In the genomic region with DNA sequence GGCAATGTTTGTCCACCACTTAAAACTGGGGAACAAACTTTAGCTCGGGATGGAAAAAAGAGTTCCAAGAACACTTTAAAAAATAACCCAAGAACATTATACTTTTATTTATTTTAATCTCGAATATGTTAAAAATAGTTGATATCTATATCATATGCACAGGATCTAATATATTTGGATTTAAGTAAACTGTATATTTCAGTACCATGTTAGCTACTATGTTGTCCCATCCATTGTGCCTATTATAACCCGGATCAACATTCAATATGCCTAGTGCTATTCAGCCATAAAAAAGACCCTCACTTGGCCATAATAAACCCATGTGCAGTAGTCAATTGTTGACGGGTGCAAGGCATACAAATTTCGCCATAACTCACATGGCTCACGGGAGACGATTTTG, we compare ENCODE assay signal across 1 fruit fly cellular context.
TF ChIP-seq lines count a peak whose summit lies in the region.

No protein-coding gene starts in this region.

TF ChIP-seq in whole organism, prepupa, 60 proteins besides CTCF, POLR2A, EP300 and RAD21 (continued from another document):
- TF ChIP-seq lz (GFP tag; optimal IDR thresholded peaks at IDR 0.05; lab: Kevin White, UChicago) (peak; percentile 42), Smox (GFP tag; optimal IDR thresholded peaks at IDR 0.05; lab: Kevin White, UChicago) (peak; percentile 57), CG8632 (GFP tag; optimal IDR thresholded peaks at IDR 0.05; lab: Kevin White, UChicago) (no peak), CG31627 (GFP tag; optimal IDR thresholded peaks at IDR 0.05; lab: Kevin White, UChicago) (peak; percentile 45), Ets21C (GFP tag; optimal IDR thresholded peaks at IDR 0.05; lab: Kevin White, UChicago) (peak; percentile 6), esn (GFP tag; optimal IDR thresholded peaks at IDR 0.05; lab: Kevin White, UChicago) (peak; percentile 62)
